Worm (Caenorhabditis elegans): ENCODE results near the gene npp-15.

Gene npp-15

DNA sequence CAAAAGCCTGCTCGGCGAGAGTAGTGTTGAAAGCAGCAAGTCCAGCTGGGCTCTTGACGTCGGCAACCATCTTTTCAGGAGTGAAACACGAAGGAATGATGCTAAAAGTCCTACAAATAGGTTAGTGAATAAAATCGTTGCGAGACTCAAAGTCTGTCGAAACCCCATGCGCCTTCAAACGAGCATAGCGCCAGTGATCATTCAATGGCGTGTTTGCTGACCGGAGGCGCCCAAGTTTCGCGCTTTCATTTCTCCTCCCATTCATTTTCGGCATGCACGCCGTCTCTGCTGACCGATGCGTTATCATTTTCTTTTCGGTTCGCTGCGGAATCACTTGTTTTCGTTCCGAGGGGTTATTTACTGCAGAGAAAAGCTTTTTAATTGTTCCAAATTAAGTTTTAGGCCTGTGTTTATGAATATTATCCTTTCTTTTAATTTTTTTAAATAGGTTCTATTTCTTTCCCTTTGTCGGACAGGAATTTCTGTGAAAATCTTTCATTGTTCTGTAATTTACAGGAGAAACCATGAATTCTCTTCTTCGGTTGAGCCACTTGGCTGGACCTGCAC is 44.4 kb downstream of the npp-15 start, which contains the start of the genes eef-1B.1 and aco-2:
Gene eef-1B.1 (minus strand): TSS at position 186 of the 567 bp plus-strand sequence.
Gene aco-2 (plus strand): TSS at position 517 of the 567 bp plus-strand sequence.
- TF ChIP-seq lin-15B (tag; optimal IDR thresholded peaks at IDR 0.05) (peak; percentile 95), nhr-25 (tag; optimal IDR thresholded peaks at IDR 0.05) (peak; percentile 97), eor-1 (tag; optimal IDR thresholded peaks at IDR 0.05) (no peak), nhr-28 (tag; optimal IDR thresholded peaks at IDR 0.05) (no peak), pqm-1 (tag; optimal IDR thresholded peaks at IDR 0.05) (peak; percentile 82), nhr-76 (tag; optimal IDR thresholded peaks at IDR 0.05) (no peak), zag-1 (tag; optimal IDR thresholded peaks at IDR 0.05) (no peak), nhr-67 (tag; optimal IDR thresholded peaks at IDR 0.05) (no peak), lsy-12 (tag; optimal IDR thresholded peaks at IDR 0.05) (peak; percentile 91), hmg-11 (tag; optimal IDR thresholded peaks at IDR 0.05) (peak; percentile 92), nfya-1 (tag; optimal IDR thresholded peaks at IDR 0.05; ENCODE audit: insufficient read depth) (peak; percentile 92), ceh-9 (tag; optimal IDR thresholded peaks at IDR 0.05) (no peak), sea-2 (GFP tag; optimal IDR thresholded peaks at IDR 0.05) (no peak), elt-3 (tag; optimal IDR thresholded peaks at IDR 0.05) (no peak), R02D3.7 (tag; optimal IDR thresholded peaks at IDR 0.05) (peak; percentile 85), ceh-82 (tag; optimal IDR thresholded peaks at IDR 0.05) (peak; percentile 73), tbx-2 (tag; optimal IDR thresholded peaks at IDR 0.05) (peak; percentile 72), elt-2 (tag; optimal IDR thresholded peaks at IDR 0.05) (peak; percentile 78), jun-1 (tag; optimal IDR thresholded peaks at IDR 0.05) (peak; percentile 89), elt-1 (tag; optimal IDR thresholded peaks at IDR 0.05) (peak; percentile 28), skn-1 (tag; optimal IDR thresholded peaks at IDR 0.05) (peak; percentile 85), ceh-16 (tag; optimal IDR thresholded peaks at IDR 0.05) (no peak), unc-62 (GFP tag; optimal IDR thresholded peaks at IDR 0.05) (no peak), fos-1 (tag; optimal IDR thresholded peaks at IDR 0.05) (no peak), daf-12 (tag; optimal IDR thresholded peaks at IDR 0.05) (no peak), aly-2 (tag; optimal IDR thresholded peaks at IDR 0.05) (peak; percentile 37), snpc-4 (tag; optimal IDR thresholded peaks at IDR 0.05) (peak; percentile 85), nhr-237 (tag; optimal IDR thresholded peaks at IDR 0.05) (no peak), fkh-2 (tag; optimal IDR thresholded peaks at IDR 0.05) (no peak), unc-39 (tag; optimal IDR thresholded peaks at IDR 0.05) (no peak), nhr-77 (tag; optimal IDR thresholded peaks at IDR 0.05) (no peak), lin-39 (tag; optimal IDR thresholded peaks at IDR 0.05) (peak; percentile 97), fkh-10 (GFP tag; optimal IDR thresholded peaks at IDR 0.05) (peak; percentile 54), nhr-43 (tag; optimal IDR thresholded peaks at IDR 0.05; ENCODE audit: poor library complexity, severe bottlenecking) (peak; percentile 89), ceh-28 (tag; optimal IDR thresholded peaks at IDR 0.05) (peak; percentile 75), ztf-4 (tag; optimal IDR thresholded peaks at IDR 0.05) (peak; percentile 11), pha-4 (tag; optimal IDR thresholded peaks at IDR 0.05) (peak; percentile 96), ama-1 (optimal IDR thresholded peaks at IDR 0.05) (peak; percentile 86), ZK546.5 (tag; optimal IDR thresholded peaks at IDR 0.05) (no peak), nhr-11 (tag; optimal IDR thresholded peaks at IDR 0.05) (peak; percentile 36), egl-27 (tag; optimal IDR thresholded peaks at IDR 0.05) (no peak), ztf-11 (tag; optimal IDR thresholded peaks at IDR 0.05) (no peak), egl-5 (tag; optimal IDR thresholded peaks at IDR 0.05) (peak; percentile 85), mdl-1 (tag; optimal IDR thresholded peaks at IDR 0.05) (peak; percentile 45), nhr-12 (tag; optimal IDR thresholded peaks at IDR 0.05) (no peak), mml-1 (tag; optimal IDR thresholded peaks at IDR 0.05) (no peak), nhr-23 (tag; optimal IDR thresholded peaks at IDR 0.05) (peak; percentile 98)
